Worm (Caenorhabditis elegans): ENCODE results near the gene rha-2.
A peak's percentile ranks its signal among the peaks of the same experiment; 100 is the strongest.

Gene rha-2

DNA sequence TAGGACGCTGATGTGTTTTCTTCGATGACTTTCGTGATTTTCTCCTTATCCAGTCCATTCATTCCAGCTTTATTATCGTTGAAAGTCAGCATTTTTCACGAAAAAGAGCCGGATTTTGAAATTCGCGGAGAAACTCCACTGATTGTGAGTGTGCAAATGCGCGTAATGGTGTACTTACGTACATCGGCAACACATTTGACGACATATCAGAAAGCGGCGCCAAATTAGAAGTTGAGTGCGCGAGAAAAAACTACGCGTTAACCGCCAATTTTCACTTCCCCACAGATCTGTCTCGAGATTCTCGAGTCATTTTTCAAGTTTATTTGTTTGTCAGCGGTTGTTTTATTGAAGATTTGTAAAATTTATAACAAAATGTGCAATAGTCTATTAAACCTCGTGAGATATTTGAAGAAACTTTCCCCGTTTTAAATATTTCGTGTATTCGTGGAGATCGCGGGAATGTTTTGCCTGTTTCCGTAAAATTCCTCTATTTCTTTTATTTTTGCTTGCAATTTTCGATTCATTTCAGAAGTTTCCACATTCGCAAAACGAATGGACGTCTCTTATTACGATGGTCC, 14.1 kb upstream of the rha-2 start, which contains the start of the genes polk-1 and gpr-1:
TSS of gene polk-1 (minus strand) at position 186 of the 578 bp plus-strand sequence.
TSS of gene gpr-1 (plus strand) at position 528 of the 578 bp plus-strand sequence.
- no peak for TF ChIP-seq ref-1 (GFP tag; conservative IDR thresholded peaks at IDR 0.05)
- TF ChIP-seq tab-1 (GFP tag; IDR thresholded peaks at IDR 0.05) = no peak
- TF ChIP-seq med-1 (GFP tag; optimal IDR thresholded peaks at IDR 0.05; ENCODE audit: insufficient read depth) = no peak
- TF ChIP-seq cog-1 (tag; optimal IDR thresholded peaks at IDR 0.05) = no peak
- no peak for TF ChIP-seq klf-2 (GFP tag; conservative IDR thresholded peaks at IDR 0.05)
- TF ChIP-seq flt-1 (GFP tag; IDR thresholded peaks at IDR 0.05) = no peak
- TF ChIP-seq T22C8.4 (GFP tag; IDR thresholded peaks at IDR 0.05) = no peak
- TF ChIP-seq ztf-23 (GFP tag; IDR thresholded peaks at IDR 0.05) = no peak
- no peak for TF ChIP-seq ztf-29 (GFP tag; IDR thresholded peaks at IDR 0.05)

DNA sequence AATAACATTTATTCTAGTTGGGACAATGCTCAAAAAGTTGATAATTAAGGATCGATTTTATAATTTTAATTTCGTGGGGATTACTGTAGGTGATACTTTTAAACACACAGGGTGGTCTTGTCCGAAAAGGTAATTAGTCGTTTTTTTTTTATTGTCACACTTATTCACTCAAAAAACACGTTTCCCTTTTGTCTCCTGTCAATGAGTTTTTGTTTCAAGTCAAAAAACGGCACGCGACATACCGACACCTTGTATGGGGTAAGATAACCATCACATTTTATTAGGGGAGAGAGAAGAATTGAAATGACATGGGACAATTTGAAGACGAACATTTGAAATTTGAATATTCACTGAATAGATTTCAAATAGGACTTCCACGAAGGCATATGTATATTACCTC, 10.8 kb upstream of the rha-2 start:
- TF ChIP-seq T22C8.4 (GFP tag; IDR thresholded peaks at IDR 0.05) (no peak), flt-1 (GFP tag; IDR thresholded peaks at IDR 0.05) (no peak), klf-2 (GFP tag; conservative IDR thresholded peaks at IDR 0.05) (no peak), ztf-23 (GFP tag; IDR thresholded peaks at IDR 0.05) (no peak), ref-1 (GFP tag; conservative IDR thresholded peaks at IDR 0.05) (no peak), cog-1 (tag; optimal IDR thresholded peaks at IDR 0.05) (no peak), med-1 (GFP tag; optimal IDR thresholded peaks at IDR 0.05; ENCODE audit: insufficient read depth) (no peak), tab-1 (GFP tag; IDR thresholded peaks at IDR 0.05) (no peak), ztf-29 (GFP tag; IDR thresholded peaks at IDR 0.05) (no peak)

DNA sequence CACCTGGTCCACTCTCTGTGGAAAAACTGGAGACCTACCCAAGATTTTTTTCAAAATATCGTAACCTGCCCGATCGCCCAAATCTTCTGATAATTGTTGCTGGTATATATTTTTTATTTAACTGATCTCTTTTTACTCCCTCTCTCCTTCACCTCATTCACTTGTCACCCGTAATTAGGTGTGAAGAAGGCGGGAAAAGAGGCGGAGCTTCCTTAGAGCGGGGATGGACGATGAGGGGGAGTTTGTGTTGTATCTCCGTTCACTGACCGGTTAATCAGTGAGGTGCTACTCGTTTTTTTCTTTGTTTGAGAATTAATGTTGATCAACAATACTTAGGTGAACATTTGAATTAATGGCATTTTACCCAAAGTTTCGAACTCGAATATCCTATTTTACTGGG, 8.1 kb upstream of the rha-2 start, which contains the start of gene ceh-16:
TSS of gene ceh-16 (plus strand) at position 301 of the 400 bp plus-strand sequence.
- TF ChIP-seq med-1 (GFP tag; optimal IDR thresholded peaks at IDR 0.05; ENCODE audit: insufficient read depth) = no peak
- no peak for TF ChIP-seq klf-2 (GFP tag; conservative IDR thresholded peaks at IDR 0.05)
- TF ChIP-seq flt-1 (GFP tag; IDR thresholded peaks at IDR 0.05) = no peak
- TF ChIP-seq T22C8.4 (GFP tag; IDR thresholded peaks at IDR 0.05) = no peak
- TF ChIP-seq ref-1 (GFP tag; conservative IDR thresholded peaks at IDR 0.05) = no peak
- no peak for TF ChIP-seq ztf-29 (GFP tag; IDR thresholded peaks at IDR 0.05)
- TF ChIP-seq ztf-23 (GFP tag; IDR thresholded peaks at IDR 0.05) = no peak
- no peak for TF ChIP-seq tab-1 (GFP tag; IDR thresholded peaks at IDR 0.05)
- no peak for TF ChIP-seq cog-1 (tag; optimal IDR thresholded peaks at IDR 0.05)

DNA sequence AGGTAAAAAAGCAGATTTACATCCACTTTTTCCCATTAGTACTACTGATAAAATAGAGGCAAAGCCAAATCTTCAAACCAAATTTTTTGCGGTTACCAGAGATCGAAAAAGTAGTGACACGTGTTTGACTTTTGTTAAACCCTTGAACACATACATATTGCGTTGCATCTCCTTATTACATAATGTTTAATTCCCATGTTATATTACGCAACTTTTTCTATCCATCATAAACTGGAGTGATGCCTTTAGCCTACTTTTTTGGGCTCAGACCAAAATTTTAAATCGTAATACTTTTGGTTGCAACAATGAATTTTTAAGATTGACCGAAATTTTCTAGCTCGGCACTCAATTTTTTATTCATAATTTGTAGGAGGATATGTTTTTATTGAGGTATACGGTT, 7.6 kb upstream of the rha-2 start:
- no peak for TF ChIP-seq ztf-23 (GFP tag; IDR thresholded peaks at IDR 0.05)
- TF ChIP-seq flt-1 (GFP tag; IDR thresholded peaks at IDR 0.05) = no peak
- no peak for TF ChIP-seq ref-1 (GFP tag; conservative IDR thresholded peaks at IDR 0.05)
- no peak for TF ChIP-seq cog-1 (tag; optimal IDR thresholded peaks at IDR 0.05)

DNA sequence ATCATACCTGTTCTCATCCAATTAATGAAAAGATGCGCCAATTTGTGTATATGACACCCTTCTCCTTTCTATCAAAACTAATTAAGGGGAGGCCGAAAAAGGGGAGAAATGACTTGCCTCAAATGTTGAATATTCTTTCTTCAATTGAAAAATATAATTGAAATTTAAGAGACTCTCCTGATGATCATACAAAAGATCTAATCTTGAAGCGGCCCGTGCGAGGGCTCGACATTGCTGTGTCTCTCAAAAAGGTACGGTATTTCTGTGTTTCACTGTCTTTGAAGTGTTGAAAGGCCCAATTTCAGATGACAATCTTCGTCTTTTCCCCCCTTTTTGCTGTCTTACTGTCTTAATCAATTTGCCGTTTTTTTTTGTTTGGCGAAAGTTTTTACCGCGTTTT, 6.6 kb upstream of the rha-2 start:
- TF ChIP-seq med-1 (GFP tag; optimal IDR thresholded peaks at IDR 0.05; ENCODE audit: insufficient read depth) = no peak
- no peak for TF ChIP-seq ref-1 (GFP tag; conservative IDR thresholded peaks at IDR 0.05)
- no peak for TF ChIP-seq klf-2 (GFP tag; conservative IDR thresholded peaks at IDR 0.05)

DNA sequence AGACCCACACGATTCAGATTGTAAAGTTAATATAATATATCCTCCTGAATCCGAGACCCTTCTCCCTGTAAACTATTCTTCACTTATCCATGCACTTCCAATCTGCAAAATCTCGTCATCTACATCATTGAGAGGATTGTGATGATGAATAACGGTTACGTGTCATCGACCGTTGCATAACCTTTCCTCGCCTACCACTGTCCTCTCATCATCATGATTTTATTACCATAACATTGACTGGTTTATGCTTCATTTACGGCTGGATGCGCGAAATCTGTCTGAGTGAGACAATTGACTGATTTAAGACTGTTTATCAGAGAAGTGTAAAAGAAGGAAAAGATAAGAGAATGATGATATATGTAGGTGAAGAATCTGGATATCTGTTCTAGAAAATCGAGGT, 5.9 kb upstream of the rha-2 start:
- no peak for TF ChIP-seq med-1 (GFP tag; optimal IDR thresholded peaks at IDR 0.05; ENCODE audit: insufficient read depth)
- no peak for TF ChIP-seq ref-1 (GFP tag; conservative IDR thresholded peaks at IDR 0.05)
- TF ChIP-seq ztf-29 (GFP tag; IDR thresholded peaks at IDR 0.05) = no peak
- TF ChIP-seq tab-1 (GFP tag; IDR thresholded peaks at IDR 0.05) = no peak
- TF ChIP-seq flt-1 (GFP tag; IDR thresholded peaks at IDR 0.05) = no peak
- no peak for TF ChIP-seq cog-1 (tag; optimal IDR thresholded peaks at IDR 0.05)
- TF ChIP-seq T22C8.4 (GFP tag; IDR thresholded peaks at IDR 0.05) = no peak
- TF ChIP-seq ztf-23 (GFP tag; IDR thresholded peaks at IDR 0.05) = no peak
- TF ChIP-seq klf-2 (GFP tag; conservative IDR thresholded peaks at IDR 0.05) = no peak

DNA sequence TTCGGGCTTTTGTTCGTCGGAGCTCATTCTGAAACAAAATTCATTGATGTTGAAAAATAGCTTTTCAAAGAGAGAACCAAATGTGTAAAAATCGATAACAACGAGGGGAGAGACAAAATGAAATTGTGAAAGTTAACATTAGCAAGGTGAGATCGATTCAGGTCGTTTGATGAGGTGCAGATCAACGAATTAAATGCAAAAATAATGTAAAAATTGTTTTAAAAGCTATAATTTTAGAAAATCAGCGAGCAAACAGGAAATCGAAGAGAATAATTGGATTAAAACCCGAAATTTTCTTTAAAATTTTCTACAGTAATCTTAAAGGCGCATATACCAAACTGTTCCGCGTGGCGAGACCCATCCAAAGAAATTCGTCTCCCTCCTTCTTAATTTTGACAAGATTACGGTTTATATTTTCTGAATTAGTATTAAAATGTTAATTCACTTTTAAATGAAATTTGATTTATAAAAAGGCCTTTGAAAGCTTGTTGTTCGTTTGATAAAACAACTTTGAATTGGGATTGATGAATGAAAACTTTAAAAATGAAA, 4.1 kb upstream of the rha-2 start, which contains the start of gene C13G5.2:
TSS of gene C13G5.2 (minus strand) at position 51 of the 549 bp plus-strand sequence.
- TF ChIP-seq cog-1 (tag; optimal IDR thresholded peaks at IDR 0.05) (no peak), T22C8.4 (GFP tag; IDR thresholded peaks at IDR 0.05) (peak; percentile 26; the same call in 1 of the 2 replicates)

DNA sequence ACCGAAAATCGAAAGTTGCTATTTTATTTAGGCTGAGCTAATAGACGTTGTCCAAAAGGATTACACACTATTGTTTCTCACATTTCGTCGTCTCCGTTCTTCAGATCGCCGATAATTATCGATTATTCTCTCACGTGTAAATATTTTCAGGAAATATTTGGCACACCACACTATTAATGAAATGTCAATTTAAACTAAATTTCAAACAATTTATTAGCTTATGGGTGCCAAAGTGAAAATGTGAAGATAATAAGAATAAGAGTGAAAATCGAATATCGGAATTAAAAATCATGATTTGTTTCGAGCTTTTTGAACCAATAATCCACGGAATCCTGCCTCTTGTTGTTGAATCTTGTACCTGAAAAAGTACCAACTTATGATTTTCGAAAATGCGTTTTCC, 2.2 kb upstream of the rha-2 start, which contains the start of gene C06E1.11:
TSS of gene C06E1.11 (minus strand) at position 101 of the 400 bp plus-strand sequence.
- TF ChIP-seq klf-2 (GFP tag; conservative IDR thresholded peaks at IDR 0.05) = no peak
- TF ChIP-seq cog-1 (tag; optimal IDR thresholded peaks at IDR 0.05) = no peak
- TF ChIP-seq ref-1 (GFP tag; conservative IDR thresholded peaks at IDR 0.05) = no peak
- TF ChIP-seq ztf-23 (GFP tag; IDR thresholded peaks at IDR 0.05) = no peak
- no peak for TF ChIP-seq tab-1 (GFP tag; IDR thresholded peaks at IDR 0.05)
- no peak for TF ChIP-seq ztf-29 (GFP tag; IDR thresholded peaks at IDR 0.05)
- TF ChIP-seq flt-1 (GFP tag; IDR thresholded peaks at IDR 0.05) = no peak
- no peak for TF ChIP-seq T22C8.4 (GFP tag; IDR thresholded peaks at IDR 0.05)
- TF ChIP-seq med-1 (GFP tag; optimal IDR thresholded peaks at IDR 0.05; ENCODE audit: insufficient read depth) = no peak

DNA sequence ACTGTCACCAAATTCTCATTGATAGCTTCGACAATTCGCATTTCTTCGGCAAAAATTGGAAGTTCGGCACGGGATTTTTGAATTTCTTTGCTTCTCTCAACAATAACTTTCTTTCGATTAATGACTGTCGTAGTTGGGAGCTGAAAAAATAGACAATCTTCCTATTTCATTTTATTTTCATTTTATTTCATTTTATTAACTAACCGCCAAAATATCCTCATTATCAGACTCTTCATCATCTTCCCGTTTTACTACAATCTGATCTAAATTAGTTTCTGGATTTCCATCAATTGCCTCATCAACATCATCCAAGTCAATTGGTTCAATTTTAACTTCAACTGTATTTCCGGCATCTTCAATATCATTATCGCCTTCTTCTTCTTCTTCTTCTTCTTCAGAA, 796 bp downstream of the rha-2 start:
- TF ChIP-seq med-1 (GFP tag; optimal IDR thresholded peaks at IDR 0.05; ENCODE audit: insufficient read depth) (no peak), ztf-29 (GFP tag; IDR thresholded peaks at IDR 0.05) (no peak), flt-1 (GFP tag; IDR thresholded peaks at IDR 0.05) (no peak), T22C8.4 (GFP tag; IDR thresholded peaks at IDR 0.05) (no peak), tab-1 (GFP tag; IDR thresholded peaks at IDR 0.05) (no peak), klf-2 (GFP tag; conservative IDR thresholded peaks at IDR 0.05) (no peak)

DNA sequence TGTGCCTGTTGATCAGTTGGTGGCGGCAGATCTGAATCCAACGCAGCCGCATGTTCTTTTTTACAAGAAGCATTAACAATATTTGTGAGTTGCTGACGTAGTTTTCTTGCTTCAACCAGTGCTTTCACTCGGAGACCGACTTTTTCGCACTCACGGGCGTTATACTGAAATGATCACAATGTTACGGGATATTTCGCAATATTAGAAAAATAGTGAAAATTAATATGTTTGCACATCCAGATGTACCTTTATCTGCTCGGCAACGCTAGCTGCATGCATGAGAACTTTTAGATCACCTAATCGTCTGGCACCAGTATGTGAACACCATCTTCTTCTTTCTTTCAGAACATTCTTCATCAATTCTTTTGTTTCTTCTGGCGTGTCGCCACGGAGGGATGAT, 3.1 kb downstream of the rha-2 start:
- TF ChIP-seq cog-1 (tag; optimal IDR thresholded peaks at IDR 0.05) (no peak), klf-2 (GFP tag; conservative IDR thresholded peaks at IDR 0.05) (no peak), tab-1 (GFP tag; IDR thresholded peaks at IDR 0.05) (no peak), ztf-23 (GFP tag; IDR thresholded peaks at IDR 0.05) (no peak), ztf-29 (GFP tag; IDR thresholded peaks at IDR 0.05) (no peak), T22C8.4 (GFP tag; IDR thresholded peaks at IDR 0.05) (no peak), flt-1 (GFP tag; IDR thresholded peaks at IDR 0.05) (no peak), ref-1 (GFP tag; conservative IDR thresholded peaks at IDR 0.05) (no peak), med-1 (GFP tag; optimal IDR thresholded peaks at IDR 0.05; ENCODE audit: insufficient read depth) (no peak)

All from whole organism, midembryonic.